Worm (Caenorhabditis elegans) whole organism, young adult: ENCODE results near the gene trm-1.

ENCODE experiments used
- K11D2.4 ChIP-seq: fragments of 200-800 bp; sonication (Bioruptor generic); IDR thresholded peaks from 2 replicates; pipeline ENCODE4 v1.3.6; 2022; ENCODE audit warnings: missing genetic modification reagents, missing genetic modification characterization, missing compliant biosample characterization
- T26A5.8 ChIP-seq: sonication (generic microtip); optimal IDR thresholded peaks from 2 replicates; lab custom pipeline; 2016; ENCODE audit warnings: missing genetic modification characterization, missing compliant biosample characterization
- madf-3 ChIP-seq: fragments of 200-800 bp; sonication (Bioruptor generic); IDR thresholded peaks from 2 replicates; pipeline ENCODE4 v1.3.6; 2022; ENCODE audit warnings: missing genetic modification reagents, missing genetic modification characterization, missing compliant biosample characterization
- mcd-1 ChIP-seq: fragments of 200-800 bp; sonication (Bioruptor generic); IDR thresholded peaks from 2 replicates; pipeline ENCODE4 v1.3.6; 2022; ENCODE audit warnings: missing genetic modification reagents, missing genetic modification characterization, missing compliant biosample characterization
- rec-8 ChIP-seq, 2 experiments: sonication (generic microtip); optimal IDR thresholded peaks; 2 replicates each; lab custom pipeline; 2016; ENCODE audit warnings: mild to moderate bottlenecking in 2 of 2, missing genetic modification characterization in 2 of 2, missing genetic modification reagents in 2 of 2, missing genotype in 2 of 2, missing biosample characterization in 1 of 2, missing compliant biosample characterization in 1 of 2, moderate library complexity in 1 of 2
- snpc-3.4 ChIP-seq: sonication (generic microtip); optimal IDR thresholded peaks from 2 replicates; lab custom pipeline; 2017; ENCODE audit warnings: missing genetic modification characterization, mild to moderate bottlenecking, missing compliant biosample characterization, antibody characterized with exemption, moderate library complexity, missing genotype, missing genetic modification reagents
- snpc-4 ChIP-seq, 5 experiments: fragments of 150-350 bp in 1 of 5; sonication (generic microtip) in 4 of 5; optimal IDR thresholded peaks; 2 replicates each; lab custom pipeline; 2014 to 2018; ENCODE audit warnings: missing genetic modification characterization in 5 of 5, missing biosample characterization in 3 of 5, antibody characterized with exemption in 2 of 5, mild to moderate bottlenecking in 2 of 5, missing compliant biosample characterization in 2 of 5, missing genotype in 2 of 5, moderate library complexity in 2 of 5, missing genetic modification reagents in 1 of 5
- somi-1 ChIP-seq: fragments of 200-800 bp; sonication (Bioruptor generic); optimal IDR thresholded peaks from 2 replicates; lab custom pipeline; 2018; ENCODE audit warnings: mild to moderate bottlenecking, missing genetic modification characterization, missing compliant biosample characterization
- sptf-2 ChIP-seq: fragments of 200-800 bp; sonication (Bioruptor generic); optimal IDR thresholded peaks from 2 replicates; lab custom pipeline; 2018; ENCODE audit warnings: mild to moderate bottlenecking, missing genetic modification characterization, missing compliant biosample characterization
- tbx-9 ChIP-seq: sonication (generic microtip); optimal IDR thresholded peaks from 2 replicates; lab custom pipeline; 2016; ENCODE audit warnings: borderline replicate concordance, missing genetic modification characterization, inconsistent platforms, missing compliant biosample characterization

DNA sequence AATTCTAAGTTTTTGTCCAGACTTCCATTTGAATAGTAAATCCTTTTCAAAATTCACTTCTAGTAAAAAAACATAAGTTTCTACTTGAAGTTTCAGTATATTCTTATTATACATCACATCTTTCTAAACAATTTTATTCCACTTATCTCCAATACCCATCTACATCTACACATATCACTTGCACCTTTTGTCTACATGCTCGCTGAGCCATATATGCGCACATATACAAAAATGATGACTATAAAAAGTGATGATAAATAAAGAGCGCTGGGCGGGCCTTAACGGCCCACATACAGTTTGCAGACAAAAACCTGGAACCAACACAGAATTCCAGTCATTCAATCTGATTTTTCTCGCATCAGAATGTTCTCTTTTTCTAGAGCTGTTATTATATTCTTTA lies 28.9 kb downstream of the trm-1 start, which contains the start of gene AH10.2:
- TF ChIP-seq T26A5.8 (tag; lab: Kevin White, UChicago) = no peak
- no peak for TF ChIP-seq mcd-1 (GFP tag; lab: Robert Waterston, UW)
- TF ChIP-seq K11D2.4 (GFP tag; lab: Robert Waterston, UW) = no peak
- TF ChIP-seq somi-1 (GFP tag; lab: Kevin White, UChicago) = no peak
- no peak for TF ChIP-seq snpc-4 (GFP tag; optimal IDR thresholded peaks at IDR 0.05; lab: Kevin White, UChicago)
- TF ChIP-seq snpc-4 (tag; optimal IDR thresholded peaks at IDR 0.05; lab: Kevin White, UChicago) = no peak
- TF ChIP-seq rec-8 (tag; optimal IDR thresholded peaks at IDR 0.05; lab: Kevin White, UChicago) = no peak
- TF ChIP-seq sptf-2 (GFP tag; lab: Kevin White, UChicago) = no peak
- no peak for TF ChIP-seq madf-3 (GFP tag; lab: Robert Waterston, UW)
- TF ChIP-seq snpc-3.4 (tag; lab: Kevin White, UChicago) = no peak
- TF ChIP-seq tbx-9 (tag; lab: Kevin White, UChicago) = no peak
